Worm (Caenorhabditis elegans): ENCODE results near the gene sod-1.

Gene sod-1

DNA sequence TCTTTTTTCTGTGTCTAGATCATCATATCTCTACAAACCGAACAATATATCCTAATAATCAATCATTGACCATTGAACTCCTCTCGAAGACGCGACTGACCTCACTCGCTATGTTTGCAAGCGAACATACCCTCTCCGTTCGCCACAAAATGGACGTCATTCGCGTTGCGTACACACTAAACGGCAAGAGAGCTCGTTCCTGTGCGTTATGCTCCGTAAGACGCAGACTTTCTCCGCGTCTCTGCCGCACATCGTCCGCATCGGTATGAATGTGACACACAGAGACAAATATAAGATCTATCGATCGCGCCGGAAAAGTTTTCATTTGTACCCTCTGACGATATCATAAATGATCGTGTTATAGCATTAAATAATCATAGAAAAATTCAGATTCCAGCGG is 47.6 kb downstream of the sod-1 start:
- no peak for TF ChIP-seq ttx-3 (tag; optimal IDR thresholded peaks at IDR 0.05)
- peak; percentile 4 for TF ChIP-seq ceh-48 (tag; optimal IDR thresholded peaks at IDR 0.05)
- TF ChIP-seq sox-4 (tag; optimal IDR thresholded peaks at IDR 0.05) = no peak
- TF ChIP-seq madf-2 (tag; optimal IDR thresholded peaks at IDR 0.05) = peak; percentile 98
- TF ChIP-seq ref-2 (tag; optimal IDR thresholded peaks at IDR 0.05) = peak; percentile 48
- TF ChIP-seq ceh-19 (GFP tag; optimal IDR thresholded peaks at IDR 0.05) = no peak

DNA sequence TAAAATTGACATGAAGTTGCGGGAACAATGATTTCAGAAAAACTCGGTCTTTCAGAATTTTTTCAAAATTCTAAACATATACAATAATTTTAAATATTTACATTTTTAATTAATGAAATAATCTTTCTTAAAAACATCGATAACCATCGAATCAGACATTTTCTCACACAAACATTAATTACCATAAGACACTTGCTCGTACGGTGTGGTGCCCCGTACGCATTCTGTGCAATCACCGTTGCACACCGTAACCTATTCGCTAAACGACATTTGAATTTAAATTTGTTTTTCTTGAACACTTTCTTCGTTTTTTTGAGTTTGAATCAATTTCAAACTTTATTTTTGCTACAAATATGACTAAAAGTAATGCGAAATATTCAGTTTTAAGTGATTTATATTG is 49.9 kb downstream of the sod-1 start:
- TF ChIP-seq fkh-6 (tag; optimal IDR thresholded peaks at IDR 0.05) = no peak

Data from whole organism, late embryonic.